Worm (Caenorhabditis elegans) whole organism, L4 larva: ENCODE results near the gene nhr-4.

Source experiments
- F10B5.3 ChIP-seq: sonication (generic microtip); optimal IDR thresholded peaks from 2 replicates; lab custom pipeline; 2016; ENCODE audit warnings: mild to moderate bottlenecking, missing genetic modification characterization, missing compliant biosample characterization
- F37D6.2 ChIP-seq: sonication (generic microtip); optimal IDR thresholded peaks from 2 replicates; lab custom pipeline; 2016; ENCODE audit warnings: mild to moderate bottlenecking, missing genetic modification characterization, missing compliant biosample characterization
- T26A8.4 ChIP-seq: fragments of 200-800 bp; sonication (Bioruptor generic); IDR thresholded peaks from 2 replicates; pipeline ENCODE4 v1.3.6; 2022; ENCODE audit warnings: missing genetic modification characterization, missing compliant biosample characterization
- Y5F2A.4 ChIP-seq: fragments of 200-800 bp; sonication (Bioruptor generic); optimal IDR thresholded peaks from 2 replicates; lab custom pipeline; 2018; ENCODE audit warnings: mild to moderate bottlenecking, missing genetic modification characterization, missing compliant biosample characterization
- Y75B8A.6 ChIP-seq: fragments of 200-800 bp; sonication (Bioruptor generic); IDR thresholded peaks from 2 replicates; pipeline ENCODE4 v1.3.6; 2022; ENCODE audit warnings: missing genetic modification reagents, missing genetic modification characterization, missing compliant biosample characterization
- ZK546.5 ChIP-seq, 2 experiments: sonication (generic microtip); optimal IDR thresholded peaks; 2 replicates each; lab custom pipeline; 2017; ENCODE audit warnings: missing biosample characterization in 2 of 2, missing genetic modification characterization in 2 of 2
- aha-1 ChIP-seq: fragments of 150-350 bp; peaks from one replicate; lab custom pipeline; 2014; ENCODE audit warnings: missing biosample characterization, missing genetic modification characterization
- ama-1 ChIP-seq: fragments of 150-350 bp; optimal IDR thresholded peaks from 2 replicates; lab custom pipeline; 2014; ENCODE audit warnings: inconsistent platforms, mixed read lengths
- arid-1 ChIP-seq: fragments of 200-800 bp; sonication (Bioruptor generic); conservative IDR thresholded peaks from 2 replicates; pipeline ENCODE4 v1.3.6; 2022; ENCODE audit warnings: missing genetic modification reagents, missing genetic modification characterization, missing compliant biosample characterization
- ces-1 ChIP-seq: fragments of 150-350 bp; sonication (generic microtip); optimal IDR thresholded peaks from 4 replicates; lab custom pipeline; 2014; ENCODE audit warnings: missing biosample characterization, missing genetic modification reagents, missing genetic modification characterization
- ctbp-1 ChIP-seq: fragments of 200-800 bp; sonication (Bioruptor generic); IDR thresholded peaks from 2 replicates; pipeline ENCODE4 v1.3.6; 2022; ENCODE audit warnings: missing genetic modification reagents, missing genetic modification characterization, missing compliant biosample characterization
- daf-16 ChIP-seq, 3 experiments: sonication (generic microtip); optimal IDR thresholded peaks; 2 replicates each; lab custom pipeline; 2016 to 2017; ENCODE audit warnings: missing genetic modification characterization in 3 of 3, missing genetic modification reagents in 3 of 3, mild to moderate bottlenecking in 2 of 3, missing compliant biosample characterization in 2 of 3, missing biosample characterization in 1 of 3, moderate library complexity in 1 of 3
- daf-8 ChIP-seq: fragments of 200-800 bp; sonication (Bioruptor generic); IDR thresholded peaks from 2 replicates; pipeline ENCODE4 v1.3.6; 2022; ENCODE audit warnings: missing genetic modification characterization, missing compliant biosample characterization
- dmd-8 ChIP-seq: fragments of 200-800 bp; sonication (Bioruptor generic); IDR thresholded peaks from 2 replicates; pipeline ENCODE4 v1.3.6; 2022; ENCODE audit warnings: missing genetic modification characterization, missing compliant biosample characterization
- dve-1 ChIP-seq: sonication (generic microtip); optimal IDR thresholded peaks from 2 replicates; lab custom pipeline; 2017; ENCODE audit warnings: antibody characterized with exemption, mild to moderate bottlenecking, missing genetic modification characterization, missing compliant biosample characterization; ENCODE audit not compliant: insufficient read depth
- egl-43 ChIP-seq: fragments of 200-800 bp; sonication (Bioruptor generic); IDR thresholded peaks from 2 replicates; pipeline ENCODE4 v1.3.6; 2022; ENCODE audit warnings: missing genetic modification reagents, missing genetic modification characterization, missing compliant biosample characterization
- fkh-10 ChIP-seq: fragments of 150-350 bp; optimal IDR thresholded peaks from 2 replicates; lab custom pipeline; 2014; ENCODE audit warnings: missing biosample characterization, missing genetic modification reagents, missing genetic modification characterization
- hlh-11 ChIP-seq: fragments of 200-800 bp; sonication (Bioruptor generic); optimal IDR thresholded peaks from 2 replicates; lab custom pipeline; 2018; ENCODE audit warnings: mild to moderate bottlenecking, missing genetic modification characterization, missing compliant biosample characterization
- lin-39 ChIP-seq: fragments of 150-350 bp; optimal IDR thresholded peaks from 2 replicates; lab custom pipeline; 2014; ENCODE audit warnings: missing biosample characterization, missing genetic modification reagents, missing genetic modification characterization
- mdl-1 ChIP-seq, 2 experiments: fragments of 150-350 bp in 1 of 2; sonication (generic microtip) in 1 of 2; optimal IDR thresholded peaks; 2 replicates each; lab custom pipeline; 2014 to 2017; ENCODE audit warnings: missing biosample characterization in 2 of 2, missing genetic modification characterization in 2 of 2
- mep-1 ChIP-seq: fragments of 150-350 bp; sonication (generic microtip); optimal IDR thresholded peaks from 3 replicates; lab custom pipeline; 2014; ENCODE audit warnings: missing biosample characterization, missing genetic modification characterization
- mes-2 ChIP-seq: sonication (generic microtip); optimal IDR thresholded peaks from 2 replicates; lab custom pipeline; 2016; ENCODE audit warnings: missing genotype, mild to moderate bottlenecking, missing genetic modification characterization, missing compliant biosample characterization; ENCODE audit not compliant: poor library complexity, severe bottlenecking
- mxl-3 ChIP-seq: fragments of 200-800 bp; sonication (Bioruptor generic); optimal IDR thresholded peaks from 2 replicates; lab custom pipeline; 2018; ENCODE audit warnings: mild to moderate bottlenecking, missing genetic modification characterization, missing compliant biosample characterization
- nhr-28 ChIP-seq: fragments of 150-350 bp; optimal IDR thresholded peaks from 2 replicates; lab custom pipeline; 2014; ENCODE audit warnings: missing biosample characterization, missing genetic modification characterization
- php-3 ChIP-seq: fragments of 200-800 bp; sonication (Bioruptor generic); IDR thresholded peaks from 2 replicates; pipeline ENCODE4 v1.3.6; 2022; ENCODE audit warnings: missing genetic modification reagents, missing genetic modification characterization, missing compliant biosample characterization
- pqm-1 ChIP-seq: sonication (generic microtip); optimal IDR thresholded peaks from 2 replicates; lab custom pipeline; 2017; ENCODE audit warnings: missing biosample characterization, missing genetic modification characterization
- set-16 ChIP-seq: fragments of 200-800 bp; sonication (Bioruptor generic); IDR thresholded peaks from 2 replicates; pipeline ENCODE4 v1.3.6; 2022; ENCODE audit warnings: missing genetic modification reagents, missing genetic modification characterization, missing compliant biosample characterization
- snpc-4 ChIP-seq: fragments of 150-350 bp; optimal IDR thresholded peaks from 2 replicates; lab custom pipeline; 2014; ENCODE audit warnings: missing biosample characterization, missing genetic modification characterization
- tag-97 ChIP-seq: fragments of 200-800 bp; sonication (Bioruptor generic); IDR thresholded peaks from 2 replicates; pipeline ENCODE4 v1.3.6; 2022; ENCODE audit warnings: missing genetic modification characterization, missing compliant biosample characterization
- unc-62 ChIP-seq, 3 experiments: fragments of 150-350 bp in 1 of 3; sonication (generic microtip); optimal IDR thresholded peaks in 2 of 3; peaks in 1 of 3; 1 replicate in 1 of 3; 2 replicates in 2 of 3; lab custom pipeline; 2014 to 2017; ENCODE audit warnings: missing biosample characterization in 3 of 3, missing genetic modification characterization in 3 of 3, missing genetic modification reagents in 3 of 3, missing genotype in 1 of 3
- zfp-3 ChIP-seq: fragments of 200-800 bp; sonication (Bioruptor generic); conservative IDR thresholded peaks from 2 replicates; pipeline ENCODE4 v1.3.6; 2022; ENCODE audit warnings: missing genetic modification reagents, missing genetic modification characterization, missing compliant biosample characterization

The nhr-4 gene

ce11 chrIV:9915128-9915527, 36.0 kb downstream of the nhr-4 start:
- 0 out of 2 replicates have a peak, but pooled peaks have one; percentile 10 for TF ChIP-seq egl-43 (GFP tag; lab: Robert Waterston, UW)
- no peak for TF ChIP-seq fkh-10 (GFP tag; lab: Kevin White, UChicago)
- TF ChIP-seq T26A8.4 (GFP tag; lab: Robert Waterston, UW), result no peak; the same call in 1 of the 2 replicates
- TF ChIP-seq zfp-3 (GFP tag; lab: Robert Waterston, UW), result no peak
- TF ChIP-seq hlh-11 (tag; lab: Kevin White, UChicago), result peak; percentile 18
- peak; percentile 66; the same call in 1 of the 2 replicates for TF ChIP-seq set-16
- TF ChIP-seq ama-1 (lab: Kevin White, UChicago), result no peak
- TF ChIP-seq arid-1, result no peak
- TF ChIP-seq aha-1 (tag; lab: Kevin White, UChicago), result peak; percentile 40
- peak in 1 of 2 experiments; percentile 46 for TF ChIP-seq unc-62 (GFP tag; optimal IDR thresholded peaks at IDR 0.05 in 1 of 2; lab: Kevin White, UChicago)
- no peak for TF ChIP-seq unc-62 (tag; optimal IDR thresholded peaks at IDR 0.05; lab: Kevin White, UChicago)

- no peak for TF ChIP-seq mes-2 (tag; lab: Kevin White, UChicago)
These were observed 37.1 kb downstream of the nhr-4 start, which contains the start of gene bed-3 for ce11 chrIV:9916224-9916623. TSS of gene bed-3 (plus strand) at chrIV:9916524.

- TF ChIP-seq mxl-3 (peak; percentile 46), daf-8 (GFP tag; lab: Robert Waterston, UW) (no peak), nhr-28 (tag; lab: Kevin White, UChicago) (peak; percentile 1), F10B5.3 (tag; lab: Kevin White, UChicago) (no peak), ces-1 (no peak), Y75B8A.6 (GFP tag; lab: Robert Waterston, UW) (no peak), pqm-1 (tag; lab: Kevin White, UChicago) (no peak), hlh-11 (tag; lab: Kevin White, UChicago) (peak; percentile 37), snpc-4 (tag; lab: Kevin White, UChicago) (no peak), mep-1 (no peak), dve-1 (tag; lab: Kevin White, UChicago) (no peak), unc-62 (GFP tag; optimal IDR thresholded peaks at IDR 0.05 in 1 of 2; lab: Kevin White, UChicago) (no peak), unc-62 (tag; optimal IDR thresholded peaks at IDR 0.05; lab: Kevin White, UChicago) (no peak), ctbp-1 (no peak), ZK546.5 (tag; optimal IDR thresholded peaks at IDR 0.05; lab: Kevin White, UChicago) (no peak), F37D6.2 (no peak), daf-16 (GFP tag; optimal IDR thresholded peaks at IDR 0.05; lab: Kevin White, UChicago) (no peak), daf-16 (tag; optimal IDR thresholded peaks at IDR 0.05; lab: Kevin White, UChicago) (no peak), lin-39 (tag; lab: Kevin White, UChicago) (no peak), php-3 (GFP tag; lab: Robert Waterston, UW) (no peak), egl-43 (GFP tag; lab: Robert Waterston, UW) (no peak), mdl-1 (tag; optimal IDR thresholded peaks at IDR 0.05; lab: Kevin White, UChicago) (peak in 1 of 2 experiments; percentile 7)
These were observed 38.9 kb downstream of the nhr-4 start for ce11 chrIV:9918021-9918420.

DNA sequence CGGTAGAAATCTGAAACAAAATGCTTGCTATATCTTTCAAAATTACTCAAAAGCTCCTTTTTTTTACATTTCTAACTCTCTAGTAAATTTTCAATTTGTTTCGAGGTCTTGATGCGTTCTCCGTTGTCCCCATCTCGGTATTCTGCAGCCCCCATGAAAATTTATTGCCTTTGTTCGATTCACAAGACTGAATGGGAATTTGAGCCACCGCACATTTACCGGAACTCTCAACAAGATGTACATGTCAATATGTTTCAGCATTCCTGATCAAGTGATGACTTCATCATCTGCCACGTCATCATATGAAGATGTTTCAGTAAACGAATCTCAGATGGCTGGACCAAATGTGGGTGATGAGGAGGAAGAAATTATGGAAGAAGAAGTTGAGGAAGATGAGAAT, 41.3 kb downstream of the nhr-4 start:
- TF ChIP-seq T26A8.4 (GFP tag; lab: Robert Waterston, UW), result no peak
- TF ChIP-seq aha-1 (tag; lab: Kevin White, UChicago), result peak; percentile 94
- no peak for TF ChIP-seq dmd-8
- peak in 1 of 2 experiments; percentile 82 for TF ChIP-seq unc-62 (GFP tag; optimal IDR thresholded peaks at IDR 0.05 in 1 of 2; lab: Kevin White, UChicago)
- no peak for TF ChIP-seq unc-62 (tag; optimal IDR thresholded peaks at IDR 0.05; lab: Kevin White, UChicago)
- no peak for TF ChIP-seq tag-97 (GFP tag; lab: Robert Waterston, UW)
- no peak for TF ChIP-seq Y5F2A.4 (GFP tag; lab: Kevin White, UChicago)
- no peak for TF ChIP-seq dve-1 (tag; lab: Kevin White, UChicago)

DNA sequence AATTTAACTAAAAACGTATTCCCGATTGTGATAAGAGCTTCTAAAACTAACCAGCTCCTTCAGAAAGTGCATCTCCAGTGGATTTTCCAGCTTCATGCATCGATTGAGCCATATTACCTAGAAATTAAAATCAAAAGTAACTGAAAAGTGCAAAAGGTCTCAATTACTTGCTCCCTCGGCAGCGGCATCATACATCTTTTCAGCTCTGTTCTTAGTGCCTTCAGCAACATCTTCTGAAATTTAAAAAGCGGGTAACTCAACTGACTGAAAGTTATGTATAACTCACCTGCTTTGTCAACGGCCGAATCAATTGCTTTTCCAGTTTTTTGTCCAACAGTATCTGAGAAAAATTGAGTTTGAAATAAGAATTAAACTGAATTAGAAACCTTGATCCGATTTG, 45.3 kb downstream of the nhr-4 start:
- TF ChIP-seq Y75B8A.6 (GFP tag; lab: Robert Waterston, UW), result no peak
- TF ChIP-seq unc-62 (GFP tag; optimal IDR thresholded peaks at IDR 0.05 in 1 of 2; lab: Kevin White, UChicago), result peak in 1 of 2 experiments; percentile 96
- TF ChIP-seq unc-62 (tag; optimal IDR thresholded peaks at IDR 0.05; lab: Kevin White, UChicago), result no peak
